Worm (Caenorhabditis elegans) whole organism, L4 larva: ENCODE data around the gene T20D4.19.

ENCODE experiments used
- F37D6.2 ChIP-seq: sonication (generic microtip); optimal IDR thresholded peaks from 2 replicates; lab custom pipeline; 2016; ENCODE audit warnings: mild to moderate bottlenecking, missing genetic modification characterization, missing compliant biosample characterization
- Y48G9A.11 ChIP-seq: fragments of 200-800 bp; sonication (Bioruptor generic); IDR thresholded peaks from 2 replicates; pipeline ENCODE4 v1.3.6; 2022; ENCODE audit warnings: missing genetic modification reagents, missing genetic modification characterization, missing compliant biosample characterization
- Y5F2A.4 ChIP-seq: fragments of 200-800 bp; sonication (Bioruptor generic); optimal IDR thresholded peaks from 2 replicates; lab custom pipeline; 2018; ENCODE audit warnings: mild to moderate bottlenecking, missing genetic modification characterization, missing compliant biosample characterization
- ZK337.2 ChIP-seq: fragments of 200-800 bp; sonication (Bioruptor generic); IDR thresholded peaks from 2 replicates; pipeline ENCODE4 v1.3.6; 2022; ENCODE audit warnings: missing genetic modification reagents, missing genetic modification characterization, missing compliant biosample characterization
- aha-1 ChIP-seq: fragments of 150-350 bp; peaks from one replicate; lab custom pipeline; 2014; ENCODE audit warnings: missing biosample characterization, missing genetic modification characterization
- arid-1 ChIP-seq: fragments of 200-800 bp; sonication (Bioruptor generic); conservative IDR thresholded peaks from 2 replicates; pipeline ENCODE4 v1.3.6; 2022; ENCODE audit warnings: missing genetic modification reagents, missing genetic modification characterization, missing compliant biosample characterization
- ceh-82 ChIP-seq: sonication (generic microtip); optimal IDR thresholded peaks from 2 replicates; lab custom pipeline; 2017; ENCODE audit warnings: missing biosample characterization, missing genetic modification characterization
- ces-1 ChIP-seq: fragments of 150-350 bp; sonication (generic microtip); optimal IDR thresholded peaks from 4 replicates; lab custom pipeline; 2014; ENCODE audit warnings: missing biosample characterization, missing genetic modification reagents, missing genetic modification characterization
- cey-2 ChIP-seq: sonication (generic microtip); optimal IDR thresholded peaks from 3 replicates; lab custom pipeline; 2017; ENCODE audit warnings: missing genetic modification characterization, mild to moderate bottlenecking, missing compliant biosample characterization, antibody characterized with exemption, borderline replicate concordance; ENCODE audit not compliant: insufficient read depth
- daf-16 ChIP-seq, 3 experiments: sonication (generic microtip); optimal IDR thresholded peaks; 2 replicates each; lab custom pipeline; 2016 to 2017; ENCODE audit warnings: missing genetic modification characterization in 3 of 3, missing genetic modification reagents in 3 of 3, mild to moderate bottlenecking in 2 of 3, missing compliant biosample characterization in 2 of 3, missing biosample characterization in 1 of 3, moderate library complexity in 1 of 3
- duxl-1 ChIP-seq: sonication (generic microtip); optimal IDR thresholded peaks from 2 replicates; lab custom pipeline; 2016; ENCODE audit warnings: mild to moderate bottlenecking, missing genetic modification characterization, moderate library complexity, missing compliant biosample characterization; ENCODE audit not compliant: poor library complexity
- fkh-10 ChIP-seq: fragments of 150-350 bp; optimal IDR thresholded peaks from 2 replicates; lab custom pipeline; 2014; ENCODE audit warnings: missing biosample characterization, missing genetic modification reagents, missing genetic modification characterization
- gei-8 ChIP-seq: fragments of 200-800 bp; sonication (Bioruptor generic); optimal IDR thresholded peaks from 2 replicates; lab custom pipeline; 2018; ENCODE audit warnings: mild to moderate bottlenecking, missing genetic modification characterization, missing compliant biosample characterization
- hlh-30 ChIP-seq: sonication (generic microtip); optimal IDR thresholded peaks from 2 replicates; lab custom pipeline; 2017; ENCODE audit warnings: antibody characterized with exemption, mild to moderate bottlenecking, missing genetic modification characterization, missing compliant biosample characterization; ENCODE audit not compliant: insufficient read depth
- jun-1 ChIP-seq: fragments of 150-350 bp; optimal IDR thresholded peaks from 2 replicates; lab custom pipeline; 2014; ENCODE audit warnings: missing biosample characterization, missing genetic modification reagents, missing genetic modification characterization
- lim-7 ChIP-seq: fragments of 200-800 bp; sonication (Bioruptor generic); IDR thresholded peaks from 2 replicates; pipeline ENCODE4 v1.3.6; 2022; ENCODE audit warnings: missing genetic modification characterization, missing compliant biosample characterization
- lin-1 ChIP-seq: fragments of 200-800 bp; sonication (Bioruptor generic); IDR thresholded peaks from 2 replicates; pipeline ENCODE4 v1.3.6; 2022; ENCODE audit warnings: missing genetic modification reagents, missing genetic modification characterization, missing compliant biosample characterization
- lin-15B ChIP-seq: fragments of 150-350 bp; sonication (generic microtip); optimal IDR thresholded peaks from 3 replicates; lab custom pipeline; 2014; ENCODE audit warnings: missing biosample characterization, missing genetic modification characterization
- mxl-2 ChIP-seq: fragments of 200-800 bp; sonication (Bioruptor generic); conservative IDR thresholded peaks from 2 replicates; pipeline ENCODE4 v1.3.6; 2022; ENCODE audit warnings: missing genetic modification reagents, missing genetic modification characterization, missing compliant biosample characterization
- nhr-102 ChIP-seq: sonication (generic microtip); optimal IDR thresholded peaks from 2 replicates; lab custom pipeline; 2016; ENCODE audit warnings: mild to moderate bottlenecking, missing genetic modification characterization, moderate library complexity, missing compliant biosample characterization
- nhr-11 ChIP-seq: fragments of 150-350 bp; optimal IDR thresholded peaks from 2 replicates; lab custom pipeline; 2014; ENCODE audit warnings: missing biosample characterization, missing genetic modification characterization
- nhr-237 ChIP-seq: sonication (generic microtip); optimal IDR thresholded peaks from 2 replicates; lab custom pipeline; 2017; ENCODE audit warnings: missing biosample characterization, missing genetic modification characterization
- nhr-25 ChIP-seq: sonication (generic microtip); optimal IDR thresholded peaks from 2 replicates; lab custom pipeline; 2017; ENCODE audit warnings: missing genetic modification characterization, mild to moderate bottlenecking, missing compliant biosample characterization, antibody characterized with exemption, moderate library complexity, borderline replicate concordance; ENCODE audit not compliant: insufficient read depth
- nhr-41 ChIP-seq: fragments of 200-800 bp; sonication (Bioruptor generic); IDR thresholded peaks from 2 replicates; pipeline ENCODE4 v1.3.6; 2022; ENCODE audit warnings: missing genetic modification reagents, missing genetic modification characterization, missing compliant biosample characterization
- nhr-48 ChIP-seq: sonication (generic microtip); optimal IDR thresholded peaks from 2 replicates; lab custom pipeline; 2016; ENCODE audit warnings: mild to moderate bottlenecking, missing genetic modification characterization, missing compliant biosample characterization
- nhr-6 ChIP-seq: fragments of 150-350 bp; optimal IDR thresholded peaks from 2 replicates; lab custom pipeline; 2014; ENCODE audit warnings: missing biosample characterization, missing genetic modification characterization
- nhr-76 ChIP-seq: fragments of 150-350 bp; optimal IDR thresholded peaks from 2 replicates; lab custom pipeline; 2014; ENCODE audit warnings: missing biosample characterization, missing genetic modification characterization
- pha-4 ChIP-seq, 2 experiments: fragments of 150-350 bp in 1 of 2; fragments of 200-800 bp in 1 of 2; sonication (Bioruptor generic) in 1 of 2; IDR thresholded peaks in 1 of 2; optimal IDR thresholded peaks in 1 of 2; 2 replicates each; pipeline versions ENCODE4 v1.3.6 to Lab custom; 2014 to 2022; ENCODE audit warnings: missing genetic modification characterization in 2 of 2, missing genetic modification reagents in 2 of 2, missing biosample characterization in 1 of 2, missing compliant biosample characterization in 1 of 2
- set-16 ChIP-seq: fragments of 200-800 bp; sonication (Bioruptor generic); IDR thresholded peaks from 2 replicates; pipeline ENCODE4 v1.3.6; 2022; ENCODE audit warnings: missing genetic modification reagents, missing genetic modification characterization, missing compliant biosample characterization
- snpc-1.2 ChIP-seq: fragments of 200-800 bp; sonication (Bioruptor generic); IDR thresholded peaks from 2 replicates; pipeline ENCODE4 v1.3.6; 2022; ENCODE audit warnings: missing genetic modification reagents, missing genetic modification characterization, missing compliant biosample characterization
- snpc-4 ChIP-seq: fragments of 150-350 bp; optimal IDR thresholded peaks from 2 replicates; lab custom pipeline; 2014; ENCODE audit warnings: missing biosample characterization, missing genetic modification characterization
- spr-3 ChIP-seq: fragments of 200-800 bp; sonication (Bioruptor generic); optimal IDR thresholded peaks from 2 replicates; lab custom pipeline; 2018; ENCODE audit warnings: mild to moderate bottlenecking, missing genetic modification characterization, missing compliant biosample characterization
- unc-62 ChIP-seq, 3 experiments: fragments of 150-350 bp in 1 of 3; sonication (generic microtip); optimal IDR thresholded peaks in 2 of 3; peaks in 1 of 3; 1 replicate in 1 of 3; 2 replicates in 2 of 3; lab custom pipeline; 2014 to 2017; ENCODE audit warnings: missing biosample characterization in 3 of 3, missing genetic modification characterization in 3 of 3, missing genetic modification reagents in 3 of 3, missing genotype in 1 of 3
- ztf-11 ChIP-seq: fragments of 150-350 bp; optimal IDR thresholded peaks from 2 replicates; lab custom pipeline; 2014; ENCODE audit warnings: missing biosample characterization, missing genetic modification characterization

T20D4.19 gene

DNA sequence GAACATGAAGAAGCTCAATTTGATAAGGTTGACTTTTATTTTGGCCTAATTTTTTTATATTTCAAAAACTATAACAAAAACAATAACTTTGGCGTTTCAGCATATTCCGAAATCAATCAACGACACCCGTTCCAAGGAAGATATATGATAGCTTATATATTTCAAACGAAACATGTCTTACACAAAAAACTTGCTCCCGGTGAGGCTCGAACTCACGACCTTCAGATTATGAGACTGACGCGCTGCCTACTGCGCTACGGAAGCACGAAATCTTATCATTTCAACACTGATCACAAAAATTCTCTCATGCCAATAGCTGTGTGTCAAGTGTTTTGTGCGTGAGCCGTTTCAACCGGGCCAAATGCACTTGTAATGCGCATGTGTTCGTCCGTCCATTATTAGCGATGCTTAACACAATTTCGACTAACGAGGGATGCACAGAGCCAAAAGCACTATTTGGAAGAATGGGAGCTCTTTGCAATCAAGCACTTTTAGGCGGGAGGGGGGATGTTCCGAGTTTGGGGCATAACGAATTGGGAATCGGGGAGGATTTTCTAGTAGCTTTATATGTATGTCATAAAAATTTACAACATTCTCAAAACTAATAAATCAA, 23.8 kb upstream of the T20D4.19 start (continued):
- TF ChIP-seq duxl-1 (tag; lab: Kevin White, UChicago) (no peak), nhr-102 (tag; lab: Kevin White, UChicago) (peak; percentile 58), jun-1 (tag; lab: Kevin White, UChicago) (no peak), pha-4 (GFP tag; IDR thresholded peaks at IDR 0.05; lab: Robert Waterston, UW) (peak; percentile 41; the same call in 1 of the 2 replicates), pha-4 (tag; optimal IDR thresholded peaks at IDR 0.05; lab: Kevin White, UChicago) (no peak), daf-16 (GFP tag; optimal IDR thresholded peaks at IDR 0.05; lab: Kevin White, UChicago) (peak in 1 of 2 experiments; percentile 35), daf-16 (tag; optimal IDR thresholded peaks at IDR 0.05; lab: Kevin White, UChicago) (no peak), fkh-10 (no peak), Y5F2A.4 (GFP tag; lab: Kevin White, UChicago) (no peak), spr-3 (GFP tag; lab: Kevin White, UChicago) (no peak), nhr-6 (tag; lab: Kevin White, UChicago) (no peak), lin-15B (tag; lab: Kevin White, UChicago) (no peak), cey-2 (tag; lab: Kevin White, UChicago) (no peak), snpc-4 (tag; lab: Kevin White, UChicago) (no peak), F37D6.2 (tag; lab: Kevin White, UChicago) (no peak), arid-1 (GFP tag; lab: Robert Waterston, UW) (no peak), nhr-41 (GFP tag; lab: Robert Waterston, UW) (no peak), ZK337.2 (GFP tag; lab: Robert Waterston, UW) (no peak), ceh-82 (tag; lab: Kevin White, UChicago) (no peak), nhr-76 (no peak), snpc-1.2 (GFP tag; lab: Robert Waterston, UW) (peak; percentile 38; the same call in 1 of the 2 replicates)

DNA sequence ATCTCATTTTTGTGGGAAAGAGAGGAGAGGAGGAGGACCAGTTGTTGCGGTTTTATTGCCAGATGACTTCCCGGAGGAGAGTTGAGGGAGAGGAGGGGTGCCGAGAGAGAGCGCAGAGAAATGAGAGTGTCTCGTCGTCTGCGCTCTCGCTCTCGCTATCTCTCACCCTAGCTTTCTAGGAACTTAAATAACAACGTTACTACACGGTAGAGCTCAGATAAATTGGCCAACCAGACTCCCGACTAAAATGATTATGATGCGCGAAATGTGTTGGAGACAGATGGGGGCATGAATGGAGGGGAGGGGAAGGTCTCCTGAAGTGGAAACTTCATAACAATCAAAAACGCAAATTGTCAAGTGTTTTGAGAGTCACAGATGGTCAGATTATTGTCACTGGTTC, 23.2 kb upstream of the T20D4.19 start:
- TF ChIP-seq unc-62 (GFP tag; optimal IDR thresholded peaks at IDR 0.05 in 1 of 2; lab: Kevin White, UChicago) = peak in 1 of 2 experiments; percentile 54
- no peak for TF ChIP-seq unc-62 (tag; optimal IDR thresholded peaks at IDR 0.05; lab: Kevin White, UChicago)
- TF ChIP-seq nhr-11 = no peak
- no peak for TF ChIP-seq nhr-25 (tag; lab: Kevin White, UChicago)
- peak; percentile 71 for TF ChIP-seq aha-1
- peak; percentile 37; the same call in 1 of the 2 replicates for TF ChIP-seq set-16 (GFP tag; lab: Robert Waterston, UW)
- no peak for TF ChIP-seq nhr-48 (tag; lab: Kevin White, UChicago)

DNA sequence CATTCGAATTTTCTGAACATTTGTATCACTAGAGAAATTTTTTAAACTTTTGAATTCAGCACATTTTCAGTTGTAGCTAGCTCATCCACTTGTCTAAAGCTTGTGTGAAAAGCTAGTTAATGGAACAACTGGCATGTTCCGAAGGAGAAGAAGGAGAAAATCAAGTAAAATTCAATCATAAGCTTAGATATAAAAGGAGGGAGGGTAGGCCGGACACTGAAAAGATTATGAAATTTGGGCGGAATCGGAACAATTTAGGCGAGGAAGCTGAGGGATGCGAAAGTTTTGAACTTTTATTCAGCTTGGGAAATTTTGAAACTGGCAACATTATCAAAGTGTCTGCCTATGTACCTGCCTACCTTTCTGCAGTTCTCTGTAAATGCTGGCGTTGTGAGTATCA, 21.1 kb upstream of the T20D4.19 start:
- TF ChIP-seq ces-1 (GFP tag; lab: Kevin White, UChicago) = peak; percentile 58
- no peak for TF ChIP-seq hlh-30 (tag; lab: Kevin White, UChicago)
- peak; percentile 7 for TF ChIP-seq fkh-10

DNA sequence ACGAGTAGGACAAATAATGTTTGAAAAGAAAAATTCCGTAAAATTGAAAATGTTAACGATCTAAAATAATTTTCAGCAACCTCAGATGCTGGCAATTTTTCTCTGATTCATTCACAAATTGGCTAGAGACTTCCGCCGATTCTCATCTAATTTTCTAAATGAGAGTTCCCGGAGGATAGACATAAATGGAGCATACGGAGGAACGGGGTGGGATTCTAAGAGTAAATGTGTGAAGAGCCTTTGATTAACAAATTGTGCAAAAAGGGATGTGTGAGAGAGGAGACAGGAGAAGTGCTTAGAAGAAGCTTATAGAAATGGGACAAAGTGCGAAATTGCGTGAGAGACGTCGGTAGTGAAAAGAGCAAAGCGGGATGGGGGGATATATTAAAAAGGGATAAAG, 20.2 kb upstream of the T20D4.19 start:
- TF ChIP-seq nhr-48 (tag; lab: Kevin White, UChicago) (no peak), nhr-237 (tag; lab: Kevin White, UChicago) (no peak), unc-62 (GFP tag; optimal IDR thresholded peaks at IDR 0.05 in 1 of 2; lab: Kevin White, UChicago) (peak in 1 of 2 experiments; percentile 10), unc-62 (tag; optimal IDR thresholded peaks at IDR 0.05; lab: Kevin White, UChicago) (no peak), fkh-10 (peak; percentile 21)

DNA sequence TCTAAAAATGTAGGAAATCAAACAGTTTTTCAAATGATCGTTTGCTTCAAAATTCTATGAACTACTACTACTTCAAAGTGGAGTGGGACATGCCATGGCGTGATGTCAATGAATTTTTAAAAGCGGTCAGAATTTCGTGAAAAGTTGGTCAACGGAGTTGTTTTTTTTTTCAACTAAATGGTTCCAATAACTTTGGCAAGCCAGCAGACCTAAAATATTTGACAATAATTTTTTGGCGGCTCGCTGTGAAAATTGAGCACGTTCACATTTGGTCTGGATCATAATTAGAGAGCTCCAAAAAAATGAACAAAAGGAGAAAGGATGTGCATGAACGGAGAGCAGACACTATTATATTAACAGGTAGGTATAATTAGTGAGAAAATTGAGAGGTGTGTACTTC, 18.9 kb upstream of the T20D4.19 start:
- TF ChIP-seq ztf-11 (tag; lab: Kevin White, UChicago) (no peak), unc-62 (GFP tag; optimal IDR thresholded peaks at IDR 0.05 in 1 of 2; lab: Kevin White, UChicago) (peak in 1 of 2 experiments; percentile 91), unc-62 (tag; optimal IDR thresholded peaks at IDR 0.05; lab: Kevin White, UChicago) (no peak), nhr-237 (tag; lab: Kevin White, UChicago) (no peak), lin-1 (no peak), gei-8 (GFP tag; lab: Kevin White, UChicago) (no peak), mxl-2 (GFP tag; lab: Robert Waterston, UW) (no peak), Y48G9A.11 (no peak), aha-1 (peak; percentile 70), lim-7 (GFP tag; lab: Robert Waterston, UW) (no peak)
- TF ChIP-seq, all 104 proteins: peak for 2
